Fruit fly (Drosophila melanogaster) whole organism, wandering third instar larva: ENCODE measurements around the gene galla-2.

Experiments used
- Abd-B ChIP-seq: fragments of >200 bp; optimal IDR thresholded peaks from 2 replicates; lab custom pipeline; 2017; ENCODE audit warnings: missing biosample characterization, missing genetic modification characterization
- CG32264 ChIP-seq: fragments of 200-800 bp; sonication (Bioruptor generic); optimal IDR thresholded peaks from 2 replicates; lab custom pipeline; 2016; ENCODE audit warnings: missing biosample characterization, missing genetic modification characterization
- CG9705 ChIP-seq: fragments of 200-800 bp; sonication (Bioruptor generic); optimal IDR thresholded peaks from 2 replicates; lab custom pipeline; 2018; ENCODE audit warnings: missing biosample characterization, mild to moderate bottlenecking, missing genetic modification characterization
- Dfd ChIP-seq: fragments of >200 bp; optimal IDR thresholded peaks from 2 replicates; lab custom pipeline; 2017; ENCODE audit warnings: missing biosample characterization, missing genetic modification characterization
- Dif ChIP-seq: fragments of 200-275, 200-300 bp; sonication (Bioruptor generic); optimal IDR thresholded peaks from 2 replicates; lab custom pipeline; 2018; ENCODE audit warnings: missing biosample characterization, missing genetic modification characterization; ENCODE audit not compliant: partially characterized antibody
- GATAd ChIP-seq: sonication (Bioruptor generic); optimal IDR thresholded peaks from 2 replicates; lab custom pipeline; 2016; ENCODE audit warnings: missing biosample characterization, missing genetic modification characterization
- Hnf4 ChIP-seq: fragments of 200-800 bp; sonication (Bioruptor generic); optimal IDR thresholded peaks from 2 replicates; lab custom pipeline; 2016; ENCODE audit warnings: missing biosample characterization, mild to moderate bottlenecking, missing genetic modification characterization
- Hr78 ChIP-seq: fragments of >200 bp; optimal IDR thresholded peaks from 2 replicates; lab custom pipeline; 2017; ENCODE audit warnings: missing biosample characterization, missing genetic modification characterization
- Hr83 ChIP-seq: fragments of 200-300 bp; sonication (Bioruptor generic); optimal IDR thresholded peaks from 2 replicates; lab custom pipeline; 2016; ENCODE audit warnings: missing biosample characterization, mild to moderate bottlenecking, missing genetic modification characterization, moderate library complexity; ENCODE audit not compliant: poor library complexity, severe bottlenecking
- Jra ChIP-seq: sonication (Bioruptor generic); optimal IDR thresholded peaks from 2 replicates; lab custom pipeline; 2016; ENCODE audit warnings: missing biosample characterization, missing genetic modification characterization
- Mio ChIP-seq: sonication (Bioruptor generic); optimal IDR thresholded peaks from 2 replicates; lab custom pipeline; 2016; ENCODE audit warnings: missing biosample characterization, missing genetic modification characterization
- OdsH ChIP-seq: fragments of 200-800 bp; sonication (Bioruptor generic); optimal IDR thresholded peaks from 2 replicates; lab custom pipeline; 2016; ENCODE audit warnings: missing biosample characterization, mild to moderate bottlenecking, missing genetic modification characterization
- Rel ChIP-seq, 2 experiments: fragments of 200-800 bp; sonication (Bioruptor generic) in 1 of 2; optimal IDR thresholded peaks; 2 replicates in 1 of 2; 3 replicates in 1 of 2; lab custom pipeline; 2016 to 2019; ENCODE audit warnings: mild to moderate bottlenecking in 2 of 2, missing biosample characterization in 2 of 2, missing genetic modification characterization in 2 of 2, moderate library complexity in 1 of 2
- Sp1 ChIP-seq: fragments of 200-800 bp; sonication (Bioruptor generic); optimal IDR thresholded peaks from 3 replicates; lab custom pipeline; 2019; ENCODE audit warnings: missing biosample characterization, mild to moderate bottlenecking, missing genetic modification characterization, moderate library complexity
- Vsx2 ChIP-seq: fragments of 200-300, 225-300 bp; sonication (Bioruptor generic); optimal IDR thresholded peaks from 2 replicates; lab custom pipeline; 2018; ENCODE audit warnings: missing biosample characterization, missing genetic modification characterization; ENCODE audit not compliant: partially characterized antibody
- br ChIP-seq: fragments of 200-800 bp; sonication (Bioruptor generic); optimal IDR thresholded peaks from 2 replicates; lab custom pipeline; 2016; ENCODE audit warnings: missing biosample characterization, missing genetic modification characterization
- dmrt93B ChIP-seq: fragments of 200-800 bp; sonication (Bioruptor generic); optimal IDR thresholded peaks from 2 replicates; lab custom pipeline; 2018; ENCODE audit warnings: missing biosample characterization, mild to moderate bottlenecking, missing genetic modification characterization
- ey ChIP-seq: fragments of 200-800 bp; sonication (Bioruptor generic); optimal IDR thresholded peaks from 2 replicates; lab custom pipeline; 2016; ENCODE audit warnings: missing biosample characterization, missing genetic modification characterization
- foxo ChIP-seq, 2 experiments: fragments of 200-800 bp; sonication (Bioruptor generic); optimal IDR thresholded peaks; 2 replicates in 1 of 2; 3 replicates in 1 of 2; lab custom pipeline; 2016 to 2017; ENCODE audit warnings: missing biosample characterization in 2 of 2, missing genetic modification characterization in 2 of 2
- fru ChIP-seq: fragments of 200-800 bp; sonication (Bioruptor generic); optimal IDR thresholded peaks from 3 replicates; lab custom pipeline; 2016; ENCODE audit warnings: missing biosample characterization, mild to moderate bottlenecking, missing genetic modification characterization
- h ChIP-seq: fragments of 200-800 bp; sonication (Bioruptor generic); optimal IDR thresholded peaks from 3 replicates; lab custom pipeline; 2016; ENCODE audit warnings: missing biosample characterization, mild to moderate bottlenecking, missing genetic modification characterization
- lola ChIP-seq: fragments of >200 bp; optimal IDR thresholded peaks from 2 replicates; lab custom pipeline; 2017; ENCODE audit warnings: missing biosample characterization, missing genetic modification characterization
- pan ChIP-seq: fragments of >200 bp; optimal IDR thresholded peaks from 2 replicates; lab custom pipeline; 2017
- psq ChIP-seq: fragments of 200-800 bp; sonication (Bioruptor generic); optimal IDR thresholded peaks from 3 replicates; lab custom pipeline; 2017; ENCODE audit warnings: missing biosample characterization, mild to moderate bottlenecking, missing genetic modification characterization, moderate library complexity
- rgr ChIP-seq: fragments of 200-800 bp; sonication (Bioruptor generic); optimal IDR thresholded peaks from 3 replicates; lab custom pipeline; 2016; ENCODE audit warnings: missing biosample characterization, mild to moderate bottlenecking, missing genetic modification characterization
- sage ChIP-seq: fragments of 200-800 bp; sonication (Bioruptor generic); optimal IDR thresholded peaks from 2 replicates; lab custom pipeline; 2016; ENCODE audit warnings: missing biosample characterization, mild to moderate bottlenecking, missing genetic modification characterization
- sv ChIP-seq: fragments of 200-800 bp; sonication (Bioruptor generic); optimal IDR thresholded peaks from 3 replicates; lab custom pipeline; 2016; ENCODE audit warnings: missing biosample characterization, missing genetic modification characterization
- tai ChIP-seq: sonication (Bioruptor generic); optimal IDR thresholded peaks from 2 replicates; lab custom pipeline; 2016; ENCODE audit warnings: missing biosample characterization, missing genetic modification characterization

galla-2 gene

DNA sequence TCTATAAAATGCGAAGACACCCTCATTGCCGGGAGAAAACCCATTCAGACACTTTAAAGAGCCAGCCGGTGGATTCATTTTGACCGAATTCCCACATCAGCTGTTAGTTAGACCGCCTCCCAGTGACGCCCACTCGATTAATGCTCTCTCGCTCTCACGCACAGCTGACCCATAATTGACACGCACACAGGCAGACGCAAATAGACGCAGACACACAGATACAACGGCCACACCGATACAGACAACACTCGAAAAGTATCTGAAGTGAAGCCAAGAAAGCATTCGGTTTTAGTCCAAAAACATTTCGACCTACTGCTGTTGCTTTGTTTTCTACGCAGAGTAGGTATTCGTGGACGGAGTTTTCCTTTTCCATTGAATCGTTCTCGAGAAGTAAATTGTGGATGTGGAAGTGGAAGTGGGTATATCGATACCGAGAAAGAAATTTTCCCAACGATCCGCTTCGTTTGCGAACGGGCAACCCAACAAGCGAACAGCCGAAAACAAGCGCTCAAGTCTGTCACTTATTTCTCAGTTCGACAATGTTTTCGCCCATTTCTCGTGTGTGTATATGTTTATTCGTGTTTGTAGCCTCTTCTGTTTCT is 22.5 kb upstream of the galla-2 start:
- TF ChIP-seq CG32264 (GFP tag; lab: Kevin White, UChicago) (no peak), Dfd (GFP tag; lab: Kevin White, UChicago) (no peak), pan (lab: Kevin White, UChicago) (no peak), rgr (no peak), Hr83 (GFP tag; lab: Kevin White, UChicago) (no peak), lola (GFP tag; lab: Kevin White, UChicago) (no peak), Vsx2 (no peak), psq (GFP tag; lab: Kevin White, UChicago) (no peak), h (no peak), Jra (GFP tag; lab: Kevin White, UChicago) (no peak), Hnf4 (GFP tag; lab: Kevin White, UChicago) (no peak), tai (GFP tag; lab: Kevin White, UChicago) (no peak), Mio (GFP tag; lab: Kevin White, UChicago) (no peak)

DNA sequence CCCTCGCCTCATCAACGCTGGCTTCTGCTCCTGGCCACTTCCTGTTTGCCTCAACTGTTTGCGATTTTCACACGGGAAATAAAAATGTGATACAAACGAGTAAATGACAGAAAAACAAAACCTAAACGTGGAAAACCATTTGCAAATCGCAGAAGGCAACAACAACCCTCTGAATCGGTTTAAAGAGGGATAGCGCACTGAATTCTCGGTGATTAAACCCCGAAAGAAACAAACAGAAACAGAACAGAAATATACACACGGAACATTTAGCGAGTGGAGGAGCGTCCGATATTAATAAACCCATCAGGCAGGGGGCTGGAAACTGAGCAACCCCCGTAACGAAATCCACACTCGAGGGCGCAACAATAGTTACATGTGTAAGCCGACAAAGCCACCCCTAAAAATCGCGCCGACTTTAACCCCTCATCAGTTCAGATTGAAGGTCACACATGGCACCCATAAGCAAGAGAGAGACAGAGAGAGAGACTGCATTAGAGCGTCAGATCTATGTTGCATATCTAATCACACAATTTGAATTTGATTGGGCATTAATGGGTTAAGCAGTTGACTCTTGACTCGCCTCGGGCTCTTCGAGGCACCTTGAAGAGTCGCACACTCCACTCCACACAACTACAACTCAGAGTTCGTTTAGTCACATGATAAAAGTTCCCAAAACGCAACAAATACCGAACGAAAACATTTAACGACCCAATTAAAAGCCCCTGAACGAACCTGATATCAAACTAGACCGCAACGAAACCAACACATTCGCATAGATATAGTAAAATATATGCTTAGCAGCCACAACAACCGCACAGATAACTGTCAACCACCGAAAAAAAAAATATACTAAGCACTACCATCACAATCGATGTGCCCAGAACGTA is 20.8 kb upstream of the galla-2 start:
- TF ChIP-seq br (GFP tag; lab: Kevin White, UChicago) (peak; percentile 24), CG9705 (no peak), ey (GFP tag; lab: Kevin White, UChicago) (peak; percentile 15)
- TF ChIP-seq, all 38 proteins: peak for 2

DNA sequence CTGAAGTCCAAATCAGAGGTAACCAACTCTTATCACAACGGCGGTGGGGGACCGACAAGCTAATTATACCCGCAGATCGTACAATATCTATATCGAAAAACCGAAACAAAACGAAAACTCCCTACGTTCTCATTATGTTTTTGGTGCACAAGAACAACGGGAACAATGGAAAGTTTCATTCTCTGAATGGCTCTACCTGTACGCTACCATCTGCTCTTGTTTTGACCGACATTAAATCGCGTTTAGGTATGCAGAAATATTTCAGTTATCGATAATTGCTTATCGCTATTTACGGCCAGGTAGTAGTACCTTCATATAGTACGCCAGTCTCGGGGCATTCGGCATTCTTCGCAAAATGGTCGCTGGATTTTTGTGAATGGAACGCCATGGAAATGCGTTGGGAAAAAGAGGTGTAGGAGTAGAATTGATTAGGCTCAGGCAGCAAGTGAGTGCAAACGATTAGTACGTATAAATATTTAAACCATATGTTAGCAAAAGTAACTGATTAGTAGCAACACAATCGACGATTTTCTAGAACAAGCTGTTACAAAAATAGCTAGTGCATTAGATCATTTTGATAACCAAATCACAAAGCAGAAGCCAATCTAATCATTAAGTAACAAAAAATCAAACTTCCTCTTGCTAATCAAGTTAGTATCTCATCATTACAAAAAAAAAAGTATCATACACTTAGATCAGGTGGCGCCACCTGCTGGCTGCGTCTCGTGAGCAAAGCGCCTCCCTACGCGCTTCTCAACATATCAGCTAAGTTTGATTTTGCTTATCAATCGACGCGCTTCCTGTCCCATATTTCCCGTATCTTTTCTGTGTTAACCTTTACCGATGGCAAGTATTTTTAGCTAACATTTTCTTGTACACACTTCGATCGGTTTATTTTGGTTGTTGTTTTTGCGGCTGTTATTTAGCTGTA is 19.9 kb upstream of the galla-2 start:
- TF ChIP-seq tai (GFP tag; lab: Kevin White, UChicago) (peak; percentile 32), Vsx2 (peak; percentile 77), dmrt93B (GFP tag; lab: Kevin White, UChicago) (no peak)

DNA sequence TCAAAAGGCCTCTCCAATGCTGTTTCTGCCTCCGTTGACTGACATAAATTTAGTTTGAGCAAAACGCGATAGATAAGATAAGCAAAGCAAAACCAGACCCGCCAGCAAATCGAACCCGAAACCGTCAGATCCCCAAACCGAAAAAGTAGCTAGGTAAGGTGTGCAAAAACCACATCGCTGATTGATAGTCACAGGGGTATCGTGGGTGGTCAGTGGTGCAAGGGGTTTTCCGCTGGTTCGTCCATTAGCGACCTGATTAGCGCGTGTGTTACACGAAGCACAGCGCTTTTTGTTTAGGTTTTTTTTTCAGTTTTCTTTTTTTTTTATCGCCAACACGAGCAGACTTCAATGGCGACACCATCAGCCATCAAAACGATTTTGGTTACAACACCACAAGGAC is 18.8 kb upstream of the galla-2 start:
- TF ChIP-seq Dif (GFP tag; lab: Kevin White, UChicago) (no peak), Vsx2 (peak; percentile 67), lola (GFP tag; lab: Kevin White, UChicago) (no peak), Hr78 (no peak), sage (GFP tag; lab: Kevin White, UChicago) (no peak), fru (GFP tag; lab: Kevin White, UChicago) (peak; percentile 22), tai (GFP tag; lab: Kevin White, UChicago) (no peak), sv (GFP tag; lab: Kevin White, UChicago) (no peak), CG9705 (no peak), GATAd (GFP tag; lab: Kevin White, UChicago) (no peak), Abd-B (GFP tag; lab: Kevin White, UChicago) (no peak), Sp1 (GFP tag; lab: Kevin White, UChicago) (no peak), pan (lab: Kevin White, UChicago) (no peak), Rel (GFP tag; optimal IDR thresholded peaks at IDR 0.05; lab: Kevin White, UChicago) (no peak), Rel (tag; optimal IDR thresholded peaks at IDR 0.05; lab: Kevin White, UChicago) (peak; percentile 9)

DNA sequence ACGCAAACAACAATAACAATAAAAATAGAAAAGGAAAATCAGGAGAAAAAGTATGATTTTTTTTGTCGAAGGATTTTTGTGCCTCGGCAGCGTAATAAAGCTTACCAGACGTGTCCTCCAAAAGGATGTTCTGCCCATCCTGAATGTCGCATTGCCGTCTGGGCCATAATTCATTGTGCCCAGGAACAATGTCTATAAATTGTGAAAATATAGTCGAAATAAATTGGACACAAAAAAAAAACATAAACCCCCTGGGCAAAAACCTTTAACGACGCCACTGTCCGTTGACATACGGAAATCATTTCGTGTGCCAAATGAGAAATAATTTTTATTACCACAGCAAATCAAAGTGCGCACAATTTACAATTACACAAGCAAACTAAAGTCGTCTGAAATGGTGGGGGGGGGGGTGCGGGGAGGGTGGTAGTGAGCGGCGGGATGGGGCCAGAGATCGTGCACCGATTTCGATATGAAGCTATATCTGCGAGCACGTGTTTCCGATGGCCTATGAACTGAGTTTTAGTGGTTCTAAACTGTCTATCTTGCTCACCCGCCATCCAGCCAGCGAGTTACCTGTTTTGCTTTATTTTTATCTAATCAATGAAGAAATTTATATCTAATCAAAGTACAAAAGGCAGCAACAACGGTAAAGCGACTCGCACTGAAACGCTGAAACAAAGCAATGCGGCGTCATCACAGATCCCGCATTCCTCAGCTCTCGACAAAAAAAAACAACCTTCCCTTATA is 15.9 kb upstream of the galla-2 start:
- TF ChIP-seq OdsH (GFP tag; lab: Kevin White, UChicago) (peak; percentile 3), Mio (GFP tag; lab: Kevin White, UChicago) (no peak), foxo (GFP tag; optimal IDR thresholded peaks at IDR 0.05; lab: Kevin White, UChicago) (peak in 1 of 2 experiments; percentile 5), lola (GFP tag; lab: Kevin White, UChicago) (no peak)
